Fruit fly (Drosophila melanogaster): ENCODE data around the gene CG31709.

The CG31709 gene

DNA sequence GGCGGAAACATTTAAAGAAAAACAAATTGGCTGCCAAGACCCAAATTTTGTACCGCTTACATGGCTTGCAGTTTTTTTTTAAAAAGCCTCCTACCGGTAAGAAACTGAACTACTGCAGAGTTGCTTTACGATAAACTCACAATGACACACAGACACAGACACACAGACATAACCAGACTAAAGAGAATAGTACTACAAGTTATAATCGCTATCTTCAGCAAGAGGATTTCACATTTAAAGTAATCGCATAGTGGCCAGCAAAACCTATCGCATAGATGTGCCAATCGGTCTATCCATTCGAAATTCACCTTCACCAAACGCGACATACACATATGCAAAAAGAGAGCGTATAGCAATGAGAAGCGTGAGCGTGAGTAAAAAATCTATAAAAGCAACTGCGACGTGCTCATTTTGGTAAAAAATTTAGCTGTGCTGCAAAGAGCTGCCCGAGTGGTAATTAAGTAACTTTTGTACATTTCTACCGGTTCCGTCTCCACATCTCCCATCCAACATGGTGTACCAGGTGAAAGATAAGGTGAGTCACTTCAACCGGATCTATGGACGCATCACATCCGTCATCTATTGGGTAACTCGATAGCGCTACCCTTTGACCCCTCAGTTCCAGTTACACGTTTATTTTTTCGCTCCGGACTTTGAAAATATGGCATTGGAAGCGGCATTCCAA lies 33.7 kb upstream of the CG31709 start, which contains the start of gene Trx2 (continued):
- TF ChIP-seq rib (GFP tag; IDR thresholded peaks at IDR 0.05) (no peak), CG11723 (GFP tag; optimal IDR thresholded peaks at IDR 0.05) (no peak), Fer1 (GFP tag; optimal IDR thresholded peaks at IDR 0.05) (peak; percentile 46), CG11456 (GFP tag; IDR thresholded peaks at IDR 0.05) (0 out of 3 replicates have a peak, but pooled peaks have one; percentile 19), Side (GFP tag; optimal IDR thresholded peaks at IDR 0.05) (peak; percentile 21), prd (optimal IDR thresholded peaks at IDR 0.05) (no peak), prd (GFP tag; IDR thresholded peaks at IDR 0.05) (no peak), fu2 (GFP tag; optimal IDR thresholded peaks at IDR 0.05) (no peak), gem (tag; optimal IDR thresholded peaks at IDR 0.05) (no peak)

DNA sequence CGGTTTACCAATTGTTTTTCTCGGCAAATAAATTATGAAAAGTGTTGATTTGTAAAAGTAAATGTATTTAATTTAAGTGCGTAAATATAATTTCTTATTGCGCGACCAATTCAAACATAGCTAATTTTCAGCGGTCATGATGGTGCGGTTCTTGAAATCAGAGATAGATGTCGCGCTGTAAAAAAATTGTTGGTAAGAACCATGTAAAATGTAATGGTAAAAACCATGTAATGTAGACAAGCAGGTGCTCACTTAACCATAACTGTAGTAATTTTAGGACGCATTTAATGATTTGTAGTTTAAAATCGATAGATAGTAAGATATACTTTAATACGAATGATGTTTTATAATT lies 33.2 kb upstream of the CG31709 start:
- TF ChIP-seq Dip2 (GFP tag; IDR thresholded peaks at IDR 0.05) (peak; percentile 94), Bgb (GFP tag; IDR thresholded peaks at IDR 0.05; ENCODE audit: partially characterized antibody) (peak; percentile 30; the same call in 1 of the 2 replicates), hkb (optimal IDR thresholded peaks at IDR 0.05) (peak; percentile 70), hkb (GFP tag; IDR thresholded peaks at IDR 0.05) (no peak), CG8478 (optimal IDR thresholded peaks at IDR 0.05) (peak; percentile 80), pita (GFP tag; optimal IDR thresholded peaks at IDR 0.05) (peak; percentile 25), amos (GFP tag; IDR thresholded peaks at IDR 0.05; ENCODE audit: partially characterized antibody) (peak; percentile 39), unc-4 (GFP tag; IDR thresholded peaks at IDR 0.05; ENCODE audit: partially characterized antibody) (0 out of 2 replicates have a peak, but pooled peaks have one; percentile 0), CG31388 (GFP tag; optimal IDR thresholded peaks at IDR 0.05) (no peak), Meics (GFP tag; optimal IDR thresholded peaks at IDR 0.05) (no peak), mam (GFP tag; optimal IDR thresholded peaks at IDR 0.05) (peak; percentile 4), odd (GFP tag; optimal IDR thresholded peaks at IDR 0.05) (no peak), lmd (GFP tag; IDR thresholded peaks at IDR 0.05) (no peak), CTCF (GFP tag; optimal IDR thresholded peaks at IDR 0.05) (peak; percentile 92), crol (GFP tag; IDR thresholded peaks at IDR 0.05) (no peak), Elba2 (GFP tag; optimal IDR thresholded peaks at IDR 0.05) (peak; percentile 1), E2f2 (GFP tag; IDR thresholded peaks at IDR 0.05) (peak; percentile 78), Nf-YB (GFP tag; optimal IDR thresholded peaks at IDR 0.05) (no peak)

DNA sequence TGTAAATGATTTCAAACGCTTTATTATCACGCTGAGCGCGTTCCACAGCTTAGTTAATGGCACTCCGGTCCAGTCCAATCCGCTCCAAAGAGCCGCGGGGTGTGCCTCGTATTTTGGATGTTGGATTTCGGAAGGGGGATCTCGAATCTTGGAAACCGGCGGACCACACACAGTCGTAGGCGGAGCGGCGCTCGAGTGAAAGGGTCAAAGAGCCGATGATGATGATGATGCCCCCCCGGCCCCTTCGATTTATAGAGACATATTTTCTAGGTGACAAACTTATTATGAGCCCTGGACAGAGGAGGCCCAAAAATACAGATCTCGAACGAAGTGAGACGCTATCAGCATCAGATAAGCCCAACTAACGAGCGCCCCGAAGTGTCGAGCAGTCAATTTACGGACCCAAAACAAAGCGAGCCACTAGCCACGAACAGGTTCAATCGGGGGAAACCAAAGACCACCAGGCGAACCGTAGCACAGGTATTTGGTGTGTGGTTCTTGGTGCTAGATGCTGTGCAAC lies 30.0 kb upstream of the CG31709 start:
- no peak for TF ChIP-seq onecut (GFP tag; IDR thresholded peaks at IDR 0.05)
- peak; percentile 6 for TF ChIP-seq sd (tag; optimal IDR thresholded peaks at IDR 0.05)
- no peak for TF ChIP-seq BtbVII (GFP tag; optimal IDR thresholded peaks at IDR 0.05)
- TF ChIP-seq crol (GFP tag; IDR thresholded peaks at IDR 0.05), result peak; percentile 48; the same call in 1 of the 2 replicates
- no peak for TF ChIP-seq zf30C (GFP tag; optimal IDR thresholded peaks at IDR 0.05)
- TF ChIP-seq CG18619 (GFP tag; optimal IDR thresholded peaks at IDR 0.05), result no peak
- TF ChIP-seq Hmx (GFP tag; optimal IDR thresholded peaks at IDR 0.05), result no peak
- TF ChIP-seq CG3407 (GFP tag; optimal IDR thresholded peaks at IDR 0.05), result no peak
- TF ChIP-seq CG18011 (GFP tag; optimal IDR thresholded peaks at IDR 0.05), result no peak
- TF ChIP-seq Opbp (GFP tag; IDR thresholded peaks at IDR 0.05; ENCODE audit: partially characterized antibody), result no peak
- 0 out of 2 replicates have a peak, but pooled peaks have one; percentile 5 for TF ChIP-seq Awh (GFP tag; IDR thresholded peaks at IDR 0.05)
- peak; percentile 86 for TF ChIP-seq grn (GFP tag; optimal IDR thresholded peaks at IDR 0.05)
- no peak for TF ChIP-seq twi (tag; optimal IDR thresholded peaks at IDR 0.05)
- TF ChIP-seq Neu2 (GFP tag; optimal IDR thresholded peaks at IDR 0.05; ENCODE audit: borderline replicate concordance), result no peak
- no peak for TF ChIP-seq Mad (GFP tag; optimal IDR thresholded peaks at IDR 0.05)
- TF ChIP-seq CG16813 (GFP tag; IDR thresholded peaks at IDR 0.05; ENCODE audit: partially characterized antibody), result no peak
- no peak for TF ChIP-seq ems (GFP tag; optimal IDR thresholded peaks at IDR 0.05)
- TF ChIP-seq crp (GFP tag; optimal IDR thresholded peaks at IDR 0.05), result no peak
- no peak for TF ChIP-seq CG12659 (GFP tag; optimal IDR thresholded peaks at IDR 0.05)
- TF ChIP-seq jing (GFP tag; optimal IDR thresholded peaks at IDR 0.05), result no peak
- peak; percentile 73 for TF ChIP-seq abd-A (tag; optimal IDR thresholded peaks at IDR 0.05)
- TF ChIP-seq chinmo (GFP tag; IDR thresholded peaks at IDR 0.05; ENCODE audit: partially characterized antibody), result no peak
- no peak for TF ChIP-seq CG17385 (GFP tag; optimal IDR thresholded peaks at IDR 0.05)

All from whole organism, embryonic.